Worm (Caenorhabditis elegans) whole organism, midembryonic: ENCODE measurements around the gene F53H2.3.

Experiments
- T22C8.4 ChIP-seq: fragments of 200-800 bp; sonication (Bioruptor generic); IDR thresholded peaks from 2 replicates; pipeline ENCODE4 v1.3.6; 2022; ENCODE audit warnings: missing genetic modification characterization, missing compliant biosample characterization
- cog-1 ChIP-seq: sonication (generic microtip); optimal IDR thresholded peaks from 2 replicates; lab custom pipeline; 2016; ENCODE audit warnings: missing genetic modification characterization, missing compliant biosample characterization
- flt-1 ChIP-seq: fragments of 200-800 bp; sonication (Bioruptor generic); IDR thresholded peaks from 2 replicates; pipeline ENCODE4 v1.3.6; 2022; ENCODE audit warnings: missing genetic modification characterization, missing compliant biosample characterization
- klf-2 ChIP-seq: fragments of 200-800 bp; sonication (Bioruptor generic); conservative IDR thresholded peaks from 2 replicates; pipeline ENCODE4 v1.3.6; 2022; ENCODE audit warnings: missing genetic modification reagents, missing genetic modification characterization, missing compliant biosample characterization
- med-1 ChIP-seq: sonication (generic microtip); optimal IDR thresholded peaks from 2 replicates; lab custom pipeline; 2017; ENCODE audit warnings: missing genetic modification characterization, mild to moderate bottlenecking, missing compliant biosample characterization, antibody characterized with exemption, missing genetic modification reagents; ENCODE audit not compliant: insufficient read depth
- ref-1 ChIP-seq: fragments of 200-800 bp; sonication (Bioruptor generic); conservative IDR thresholded peaks from 2 replicates; pipeline ENCODE4 v1.3.6; 2022; ENCODE audit warnings: missing genetic modification reagents, missing genetic modification characterization, missing compliant biosample characterization
- tab-1 ChIP-seq: fragments of 200-800 bp; sonication (Bioruptor generic); IDR thresholded peaks from 2 replicates; pipeline ENCODE4 v1.3.6; 2022; ENCODE audit warnings: missing genetic modification characterization, missing compliant biosample characterization
- ztf-23 ChIP-seq: fragments of 200-800 bp; sonication (Bioruptor generic); IDR thresholded peaks from 2 replicates; pipeline ENCODE4 v1.3.6; 2022; ENCODE audit warnings: missing genetic modification reagents, missing genetic modification characterization, missing compliant biosample characterization
- ztf-29 ChIP-seq: fragments of 200-800 bp; sonication (Bioruptor generic); IDR thresholded peaks from 2 replicates; pipeline ENCODE4 v1.3.6; 2022; ENCODE audit warnings: missing genetic modification reagents, missing genetic modification characterization, missing compliant biosample characterization

Gene F53H2.3

ce11 chrV:20411659-20412058 is at the start of gene F53H2.3:
TSS of gene F53H2.3 (minus strand) at chrV:20411759.
- TF ChIP-seq ref-1 (GFP tag; lab: Robert Waterston, UW) = no peak

- TF ChIP-seq ztf-29 (GFP tag; lab: Robert Waterston, UW) = no peak
- TF ChIP-seq T22C8.4 = no peak
- TF ChIP-seq cog-1 (tag; lab: Kevin White, UChicago) = no peak
- TF ChIP-seq med-1 (GFP tag; lab: Kevin White, UChicago) = no peak
- TF ChIP-seq flt-1 (GFP tag; lab: Robert Waterston, UW) = no peak
- no peak for TF ChIP-seq klf-2 (GFP tag; lab: Robert Waterston, UW)
- no peak for TF ChIP-seq ref-1 (GFP tag; lab: Robert Waterston, UW)
- no peak for TF ChIP-seq tab-1 (GFP tag; lab: Robert Waterston, UW)
- TF ChIP-seq ztf-23 (GFP tag; lab: Robert Waterston, UW) = no peak
These were observed 49.2 kb upstream of the F53H2.3 start, which contains the start of gene B0250.18 for ce11 chrV:20460808-20461207. TSS of gene B0250.18 (minus strand) at chrV:20460908.

DNA sequence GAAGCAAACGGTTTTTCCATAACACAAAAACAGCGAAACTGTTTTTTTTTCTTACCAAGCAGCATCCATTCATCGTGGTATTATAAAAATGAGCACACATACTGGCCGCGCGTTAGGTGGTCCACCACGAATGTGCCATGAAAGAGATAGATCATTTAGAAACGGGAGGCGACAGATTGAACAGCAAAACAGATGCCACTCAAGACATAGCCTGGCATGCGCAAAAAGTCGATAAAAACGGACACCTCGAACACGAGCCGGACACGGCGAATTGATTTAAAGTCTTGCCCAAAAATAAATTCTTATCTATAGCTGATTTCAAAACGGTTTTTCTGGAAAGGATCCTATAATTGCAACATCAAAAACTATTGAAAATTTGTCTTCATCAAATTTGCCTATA is 45.6 kb upstream of the F53H2.3 start:
- TF ChIP-seq klf-2 (GFP tag; lab: Robert Waterston, UW) = no peak
- TF ChIP-seq med-1 (GFP tag; lab: Kevin White, UChicago) = no peak
- TF ChIP-seq T22C8.4 = 0 out of 2 replicates have a peak, but pooled peaks have one; percentile 31
- no peak for TF ChIP-seq ztf-29 (GFP tag; lab: Robert Waterston, UW)
- TF ChIP-seq cog-1 (tag; lab: Kevin White, UChicago) = no peak
- no peak for TF ChIP-seq tab-1 (GFP tag; lab: Robert Waterston, UW)
- no peak for TF ChIP-seq ref-1 (GFP tag; lab: Robert Waterston, UW)
- TF ChIP-seq ztf-23 (GFP tag; lab: Robert Waterston, UW) = 0 out of 2 replicates have a peak, but pooled peaks have one; percentile 30
- TF ChIP-seq flt-1 (GFP tag; lab: Robert Waterston, UW) = no peak

- TF ChIP-seq tab-1 (GFP tag; lab: Robert Waterston, UW) (no peak), ztf-29 (GFP tag; lab: Robert Waterston, UW) (no peak), cog-1 (tag; lab: Kevin White, UChicago) (no peak), ref-1 (GFP tag; lab: Robert Waterston, UW) (no peak), med-1 (GFP tag; lab: Kevin White, UChicago) (no peak), T22C8.4 (no peak), klf-2 (GFP tag; lab: Robert Waterston, UW) (no peak), ztf-23 (GFP tag; lab: Robert Waterston, UW) (no peak), flt-1 (GFP tag; lab: Robert Waterston, UW) (no peak)
These were observed 44.1 kb upstream of the F53H2.3 start for ce11 chrV:20455637-20456036.

- TF ChIP-seq ztf-29 (GFP tag; lab: Robert Waterston, UW) (no peak), ref-1 (GFP tag; lab: Robert Waterston, UW) (no peak), ztf-23 (GFP tag; lab: Robert Waterston, UW) (no peak), med-1 (GFP tag; lab: Kevin White, UChicago) (no peak), tab-1 (GFP tag; lab: Robert Waterston, UW) (no peak), klf-2 (GFP tag; lab: Robert Waterston, UW) (no peak), flt-1 (GFP tag; lab: Robert Waterston, UW) (no peak), cog-1 (tag; lab: Kevin White, UChicago) (no peak), T22C8.4 (no peak)
These were observed 42.3 kb upstream of the F53H2.3 start, which contains the start of gene srd-70 for ce11 chrV:20453811-20454210. TSS of gene srd-70 (plus strand) at chrV:20454111.

- TF ChIP-seq cog-1 (tag; lab: Kevin White, UChicago) (no peak), flt-1 (GFP tag; lab: Robert Waterston, UW) (no peak), ref-1 (GFP tag; lab: Robert Waterston, UW) (no peak), med-1 (GFP tag; lab: Kevin White, UChicago) (no peak), ztf-23 (GFP tag; lab: Robert Waterston, UW) (no peak), ztf-29 (GFP tag; lab: Robert Waterston, UW) (no peak), T22C8.4 (no peak), tab-1 (GFP tag; lab: Robert Waterston, UW) (no peak), klf-2 (GFP tag; lab: Robert Waterston, UW) (no peak)
These were observed 41.5 kb upstream of the F53H2.3 start, which contains the start of gene F48F5.6 for ce11 chrV:20453084-20453483. TSS of gene F48F5.6 (minus strand) at chrV:20453184.

- TF ChIP-seq flt-1 (GFP tag; lab: Robert Waterston, UW) (no peak), klf-2 (GFP tag; lab: Robert Waterston, UW) (no peak), ref-1 (GFP tag; lab: Robert Waterston, UW) (no peak), T22C8.4 (no peak), ztf-29 (GFP tag; lab: Robert Waterston, UW) (no peak), cog-1 (tag; lab: Kevin White, UChicago) (no peak), med-1 (GFP tag; lab: Kevin White, UChicago) (no peak), tab-1 (GFP tag; lab: Robert Waterston, UW) (no peak), ztf-23 (GFP tag; lab: Robert Waterston, UW) (no peak)
These were observed 40.2 kb upstream of the F53H2.3 start for ce11 chrV:20451793-20452192.

- TF ChIP-seq ref-1 (GFP tag; lab: Robert Waterston, UW) = no peak
- no peak for TF ChIP-seq T22C8.4
- TF ChIP-seq cog-1 (tag; lab: Kevin White, UChicago) = no peak
- no peak for TF ChIP-seq ztf-23 (GFP tag; lab: Robert Waterston, UW)
- no peak for TF ChIP-seq klf-2 (GFP tag; lab: Robert Waterston, UW)
- no peak for TF ChIP-seq flt-1 (GFP tag; lab: Robert Waterston, UW)
- TF ChIP-seq tab-1 (GFP tag; lab: Robert Waterston, UW) = no peak
- TF ChIP-seq ztf-29 (GFP tag; lab: Robert Waterston, UW) = no peak
- TF ChIP-seq med-1 (GFP tag; lab: Kevin White, UChicago) = no peak
These were observed 34.3 kb upstream of the F53H2.3 start for ce11 chrV:20445898-20446297.

DNA sequence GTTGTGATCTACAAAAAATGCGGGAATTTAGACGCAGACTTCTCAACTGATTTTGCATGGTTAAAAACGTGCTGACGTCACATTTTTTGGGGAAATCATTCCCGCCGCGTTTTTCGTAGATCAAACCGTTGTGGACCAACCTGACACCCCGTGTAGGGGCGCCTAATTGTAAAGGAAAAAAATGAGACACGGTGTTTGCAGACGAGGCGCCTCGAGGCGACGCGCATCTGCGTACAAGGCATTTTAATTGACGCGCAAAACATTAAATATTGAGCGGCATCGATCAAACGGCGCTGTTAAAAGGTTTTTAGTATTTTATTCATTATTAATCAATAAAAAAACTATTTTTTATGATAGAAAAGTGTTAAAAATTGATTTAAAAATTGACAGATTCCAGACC is 19.8 kb upstream of the F53H2.3 start:
- TF ChIP-seq tab-1 (GFP tag; lab: Robert Waterston, UW) = 0 out of 2 replicates have a peak, but pooled peaks have one; percentile 37

- TF ChIP-seq cog-1 (tag; lab: Kevin White, UChicago) (no peak), ztf-23 (GFP tag; lab: Robert Waterston, UW) (no peak), ref-1 (GFP tag; lab: Robert Waterston, UW) (no peak), med-1 (GFP tag; lab: Kevin White, UChicago) (no peak), klf-2 (GFP tag; lab: Robert Waterston, UW) (no peak), flt-1 (GFP tag; lab: Robert Waterston, UW) (no peak), ztf-29 (GFP tag; lab: Robert Waterston, UW) (no peak), T22C8.4 (no peak), tab-1 (GFP tag; lab: Robert Waterston, UW) (no peak)
These were observed 13.5 kb upstream of the F53H2.3 start, which contains the start of the genes fce-2 and F48F5.8 for ce11 chrV:20425183-20425400. TSS of gene fce-2 (plus strand) at chrV:20425301. TSS of gene F48F5.8 (plus strand) at chrV:20425342.
